Fruit fly (Drosophila melanogaster) whole organism, embryonic: ENCODE results near the gene CG5968.
A peak's percentile ranks its signal among the peaks of the same experiment; 100 is the strongest.

Experiments
- ATbp ChIP-seq: fragments of 200-800 bp; sonication (Bioruptor generic); optimal IDR thresholded peaks from 2 replicates; lab custom pipeline; 2017; ENCODE audit warnings: missing biosample characterization, mild to moderate bottlenecking, missing genetic modification characterization, missing genetic modification reagents
- CG12104 ChIP-seq: fragments of 200-800 bp; sonication (Bioruptor generic); optimal IDR thresholded peaks from 3 replicates; lab custom pipeline; 2016; ENCODE audit warnings: missing biosample characterization, missing genetic modification characterization
- CG1233 ChIP-seq: fragments of 200-800 bp; sonication (Bioruptor generic); optimal IDR thresholded peaks from 4 replicates; lab custom pipeline; 2018; ENCODE audit warnings: missing biosample characterization, mild to moderate bottlenecking, missing genetic modification characterization
- CG13424 ChIP-seq: fragments of 200-800 bp; sonication (Bioruptor generic); optimal IDR thresholded peaks from 2 replicates; lab custom pipeline; 2019; ENCODE audit warnings: missing biosample characterization, mild to moderate bottlenecking, missing genetic modification characterization, moderate library complexity
- CG14667 ChIP-seq: fragments of 200-800 bp; sonication (Bioruptor generic); IDR thresholded peaks from 2 replicates; pipeline ENCODE4 v1.3.6; 2022; ENCODE audit warnings: missing biosample characterization, missing genetic modification characterization
- CG15073 ChIP-seq: fragments of 200-800 bp; sonication (Bioruptor generic); optimal IDR thresholded peaks from 2 replicates; lab custom pipeline; 2016; ENCODE audit warnings: missing biosample characterization, missing genetic modification characterization
- CG1529 ChIP-seq: fragments of 200-800 bp; sonication (Bioruptor generic); optimal IDR thresholded peaks from 3 replicates; lab custom pipeline; 2018; ENCODE audit warnings: missing biosample characterization, missing genetic modification characterization
- CG16813 ChIP-seq: fragments of 200-800 bp; sonication (Bioruptor generic); IDR thresholded peaks from 3 replicates; pipeline ENCODE4 v1.3.6; 2022; ENCODE audit warnings: missing biosample characterization, missing genetic modification characterization; ENCODE audit not compliant: partially characterized antibody
- CG2129 ChIP-seq: fragments of 200-800 bp; sonication (Bioruptor generic); IDR thresholded peaks from 2 replicates; pipeline ENCODE4 v1.3.6; 2022; ENCODE audit warnings: missing biosample characterization, missing genetic modification characterization; ENCODE audit not compliant: partially characterized antibody
- CG2199 ChIP-seq: fragments of 200-800 bp; sonication (Bioruptor generic); IDR thresholded peaks from 3 replicates; pipeline ENCODE4 v1.3.6; 2022; ENCODE audit warnings: missing biosample characterization, missing genetic modification characterization
- CG31365 ChIP-seq: fragments of 200-800 bp; sonication (Bioruptor generic); optimal IDR thresholded peaks from 2 replicates; lab custom pipeline; 2018; ENCODE audit warnings: missing biosample characterization, mild to moderate bottlenecking, missing genetic modification characterization
- CG34422 ChIP-seq: fragments of 200-800 bp; sonication (Bioruptor generic); IDR thresholded peaks from 3 replicates; pipeline ENCODE4 v1.3.6; 2022; ENCODE audit warnings: missing biosample characterization, missing genetic modification characterization
- CG3847 ChIP-seq: fragments of 200-800 bp; sonication (Bioruptor generic); IDR thresholded peaks from 2 replicates; pipeline ENCODE4 v1.3.6; 2022; ENCODE audit warnings: missing biosample characterization, missing genetic modification characterization
- CG6765 ChIP-seq: fragments of 200-800 bp; sonication (Bioruptor generic); optimal IDR thresholded peaks from 3 replicates; lab custom pipeline; 2017; ENCODE audit warnings: missing biosample characterization, mild to moderate bottlenecking, missing genetic modification characterization
- CG7745 ChIP-seq: fragments of 200-800 bp; sonication (Bioruptor generic); optimal IDR thresholded peaks from 2 replicates; lab custom pipeline; 2018; ENCODE audit warnings: missing biosample characterization, mild to moderate bottlenecking, missing genetic modification characterization, moderate library complexity
- D19A ChIP-seq: fragments of 200-800 bp; optimal IDR thresholded peaks from 3 replicates; lab custom pipeline; 2019; ENCODE audit warnings: missing biosample characterization, mild to moderate bottlenecking, missing genetic modification characterization, moderate library complexity
- Ets65A ChIP-seq: fragments of 200-800 bp; sonication (Bioruptor generic); peaks from one replicate; lab custom pipeline; 2016; ENCODE audit warnings: missing biosample characterization, missing genetic modification characterization
- Med ChIP-seq: fragments of 200-800 bp; sonication (Bioruptor generic); peaks from one replicate; lab custom pipeline; 2016; ENCODE audit warnings: missing biosample characterization, missing genetic modification characterization, mild to moderate bottlenecking, inconsistent platforms, moderate library complexity
- NC2β ChIP-seq: fragments of 200-800 bp; sonication (Bioruptor generic); optimal IDR thresholded peaks from 2 replicates; lab custom pipeline; 2016; ENCODE audit warnings: missing biosample characterization, missing genetic modification characterization
- Oli ChIP-seq: fragments of 200-800 bp; sonication (Bioruptor generic); optimal IDR thresholded peaks from 2 replicates; lab custom pipeline; 2018; ENCODE audit warnings: missing biosample characterization, mild to moderate bottlenecking, missing genetic modification characterization, moderate library complexity
- Optix ChIP-seq: fragments of 200-800 bp; sonication (Bioruptor generic); IDR thresholded peaks from 3 replicates; pipeline ENCODE4 v1.3.6; 2022; ENCODE audit warnings: missing biosample characterization, missing genetic modification characterization
- Scr ChIP-seq: fragments of 200-800 bp; sonication (Bioruptor generic); IDR thresholded peaks from 2 replicates; pipeline ENCODE4 v1.3.6; 2022; ENCODE audit warnings: missing biosample characterization, missing genetic modification characterization; ENCODE audit not compliant: partially characterized antibody
- Taf1 ChIP-seq: fragments of 200-800 bp; sonication (Bioruptor generic); IDR thresholded peaks from 2 replicates; pipeline ENCODE4 v1.3.6; 2022; ENCODE audit warnings: missing biosample characterization, missing genetic modification characterization
- Vsx1 ChIP-seq: fragments of 200-800 bp; sonication (Bioruptor generic); optimal IDR thresholded peaks from 2 replicates; lab custom pipeline; 2017; ENCODE audit warnings: missing biosample characterization, mild to moderate bottlenecking, missing genetic modification characterization, missing genetic modification reagents
- ase ChIP-seq: fragments of 200-800 bp; sonication (Bioruptor generic); IDR thresholded peaks from 3 replicates; pipeline ENCODE4 v1.3.6; 2022; ENCODE audit warnings: missing biosample characterization, missing genetic modification characterization
- br ChIP-seq: fragments of >200 bp; optimal IDR thresholded peaks from 2 replicates; lab custom pipeline; 2017
- bsh ChIP-seq, 2 experiments: fragments of 200-800 bp; sonication (Bioruptor generic); optimal IDR thresholded peaks; 2 replicates each; lab custom pipeline; 2017 to 2018; ENCODE audit warnings: mild to moderate bottlenecking in 2 of 2, missing biosample characterization in 2 of 2, missing genetic modification characterization in 2 of 2, moderate library complexity in 1 of 2
- cg ChIP-seq: fragments of 200-800 bp; sonication (Bioruptor generic); optimal IDR thresholded peaks from 3 replicates; lab custom pipeline; 2019; ENCODE audit warnings: missing biosample characterization, mild to moderate bottlenecking, missing genetic modification characterization, moderate library complexity
- chinmo ChIP-seq: fragments of 200-800 bp; sonication (Bioruptor generic); IDR thresholded peaks from 4 replicates; pipeline ENCODE4 v1.3.6; 2022; ENCODE audit warnings: missing biosample characterization, missing genetic modification characterization; ENCODE audit not compliant: partially characterized antibody
- crol ChIP-seq: fragments of 200-800 bp; sonication (Bioruptor generic); IDR thresholded peaks from 2 replicates; pipeline ENCODE4 v1.3.6; 2022; ENCODE audit warnings: missing biosample characterization, missing genetic modification characterization
- dm ChIP-seq: fragments of 200-800 bp; sonication (Bioruptor generic); optimal IDR thresholded peaks from 3 replicates; lab custom pipeline; 2016; ENCODE audit warnings: missing biosample characterization, missing genetic modification characterization
- exex ChIP-seq: fragments of 200-800 bp; sonication (Bioruptor generic); optimal IDR thresholded peaks from 4 replicates; lab custom pipeline; 2018; ENCODE audit warnings: missing biosample characterization, mild to moderate bottlenecking, missing genetic modification characterization, moderate library complexity
- gem ChIP-seq: fragments of 200-800 bp; sonication (Bioruptor generic); optimal IDR thresholded peaks from 2 replicates; lab custom pipeline; 2019; ENCODE audit warnings: missing biosample characterization, mild to moderate bottlenecking, missing genetic modification characterization, moderate library complexity
- grn ChIP-seq: fragments of 200-800 bp; sonication (Bioruptor generic); optimal IDR thresholded peaks from 3 replicates; lab custom pipeline; 2017; ENCODE audit warnings: missing biosample characterization, missing genetic modification characterization
- mld ChIP-seq: fragments of 200-800 bp; sonication (Bioruptor generic); IDR thresholded peaks from 3 replicates; pipeline ENCODE4 v1.3.6; 2022; ENCODE audit warnings: missing biosample characterization, missing genetic modification characterization; ENCODE audit not compliant: partially characterized antibody
- nom ChIP-seq: fragments of 200-800 bp; sonication (Bioruptor generic); optimal IDR thresholded peaks from 2 replicates; lab custom pipeline; 2017; ENCODE audit warnings: missing biosample characterization, missing genetic modification characterization, mild to moderate bottlenecking, moderate library complexity, missing genetic modification reagents
- prd ChIP-seq, 3 experiments: fragments of >200 bp in 2 of 3; fragments of 200-800 bp in 1 of 3; sonication (Bioruptor generic) in 1 of 3; optimal IDR thresholded peaks in 2 of 3; IDR thresholded peaks in 1 of 3; 2 replicates in 2 of 3; 3 replicates in 1 of 3; pipeline versions ENCODE4 v1.3.6 to Lab custom; 2017 to 2022; ENCODE audit warnings: missing biosample characterization in 1 of 3, missing genetic modification characterization in 1 of 3
- pros ChIP-seq: fragments of 200-800 bp; sonication (Bioruptor generic); optimal IDR thresholded peaks from 3 replicates; lab custom pipeline; 2019; ENCODE audit warnings: missing biosample characterization, mild to moderate bottlenecking, missing genetic modification characterization, moderate library complexity
- row ChIP-seq: fragments of 200-800 bp; sonication (Bioruptor generic); IDR thresholded peaks from 3 replicates; pipeline ENCODE4 v1.3.6; 2022; ENCODE audit warnings: missing biosample characterization, missing genetic modification characterization
- salm ChIP-seq: fragments of 200-800 bp; sonication (Bioruptor generic); optimal IDR thresholded peaks from 2 replicates; lab custom pipeline; 2018; ENCODE audit warnings: missing biosample characterization, mild to moderate bottlenecking, missing genetic modification characterization
- slbo ChIP-seq: fragments of 200-800 bp; sonication (Bioruptor generic); IDR thresholded peaks from 2 replicates; pipeline ENCODE4 v1.3.6; 2022; ENCODE audit warnings: missing biosample characterization, missing genetic modification characterization
- slp2 ChIP-seq: fragments of 200-800 bp; sonication (Bioruptor generic); optimal IDR thresholded peaks from 2 replicates; lab custom pipeline; 2016; ENCODE audit warnings: missing biosample characterization, missing genetic modification characterization
- stwl ChIP-seq: fragments of 200-800 bp; sonication (Bioruptor generic); optimal IDR thresholded peaks from 3 replicates; lab custom pipeline; 2018; ENCODE audit warnings: missing biosample characterization, mild to moderate bottlenecking, missing genetic modification characterization, moderate library complexity
- sug ChIP-seq: fragments of 200-800 bp; optimal IDR thresholded peaks from 2 replicates; lab custom pipeline; 2019; ENCODE audit warnings: missing biosample characterization, mild to moderate bottlenecking, missing genetic modification characterization, moderate library complexity
- zfh1 ChIP-seq: fragments of 200-800 bp; sonication (Bioruptor generic); IDR thresholded peaks from 3 replicates; pipeline ENCODE4 v1.3.6; 2022; ENCODE audit warnings: missing biosample characterization, missing genetic modification characterization

CG5968 gene

dm6 chr2L:16519582-16520474 is 29.9 kb downstream of the CG5968 start (continued):
- no peak for TF ChIP-seq CG31365 (tag; lab: Kevin White, UChicago)
- TF ChIP-seq prd (optimal IDR thresholded peaks at IDR 0.05; lab: Kevin White, UChicago), result no peak
- peak; percentile 42; the same call in 1 of the 3 replicates for TF ChIP-seq prd (GFP tag; IDR thresholded peaks at IDR 0.05; lab: Robert Waterston, UW)
- TF ChIP-seq ATbp (GFP tag; lab: Kevin White, UChicago), result peak; percentile 69
- peak; percentile 6 for TF ChIP-seq CG12104 (GFP tag; lab: Kevin White, UChicago)
- TF ChIP-seq salm, result no peak
- peak; percentile 87 for TF ChIP-seq row (GFP tag; lab: Robert Waterston, UW)
- peak; percentile 71 for TF ChIP-seq gem (tag; lab: Kevin White, UChicago)
- peak; percentile 4; the same call in 1 of the 2 replicates for TF ChIP-seq slbo
- TF ChIP-seq br (lab: Kevin White, UChicago), result no peak
- TF ChIP-seq NC2β (GFP tag; lab: Kevin White, UChicago), result peak; percentile 20

- 0 out of 3 replicates have a peak, but pooled peaks have one; percentile 12 for TF ChIP-seq zfh1 (GFP tag; lab: Robert Waterston, UW)
- TF ChIP-seq sug (tag; lab: Kevin White, UChicago), result peak; percentile 34
- TF ChIP-seq ase (GFP tag; lab: Robert Waterston, UW), result no peak
- peak; percentile 91 for TF ChIP-seq CG7745
- TF ChIP-seq nom (GFP tag; lab: Kevin White, UChicago), result peak; percentile 87
- peak; percentile 78 for TF ChIP-seq exex (tag; lab: Kevin White, UChicago)
- peak; percentile 31 for TF ChIP-seq cg (GFP tag; lab: Kevin White, UChicago)
- peak; percentile 72 for TF ChIP-seq Med (GFP tag; lab: Kevin White, UChicago)
- TF ChIP-seq D19A (tag; lab: Kevin White, UChicago), result peak; percentile 20
- no peak for TF ChIP-seq Optix (GFP tag; lab: Robert Waterston, UW)
- peak; percentile 71 for TF ChIP-seq grn (GFP tag; lab: Kevin White, UChicago)
- no peak for TF ChIP-seq CG2129 (GFP tag; lab: Robert Waterston, UW)
- TF ChIP-seq pros (GFP tag; lab: Kevin White, UChicago), result no peak
- peak in 1 of 2 experiments; percentile 20 for TF ChIP-seq bsh (GFP tag; optimal IDR thresholded peaks at IDR 0.05; lab: Kevin White, UChicago)
- no peak for TF ChIP-seq Scr (GFP tag; lab: Robert Waterston, UW)
- TF ChIP-seq Ets65A, result peak; percentile 24
- TF ChIP-seq CG13424, result no peak
- TF ChIP-seq crol, result peak; percentile 12; the same call in 1 of the 2 replicates
- TF ChIP-seq Vsx1 (GFP tag; lab: Kevin White, UChicago), result peak; percentile 49
- TF ChIP-seq, all 482 proteins: peak for 13
Observed at dm6 chr2L:16511277-16511678, 38.5 kb downstream of the CG5968 start.

dm6 chr2L:16507682-16508269 is 42.0 kb downstream of the CG5968 start:
- no peak for TF ChIP-seq CG15073 (GFP tag; lab: Kevin White, UChicago)
- TF ChIP-seq CG1529, result no peak
- peak; percentile 65 for TF ChIP-seq CG16813 (GFP tag; lab: Robert Waterston, UW)
- TF ChIP-seq CG1233, result no peak
- TF ChIP-seq Oli (tag; lab: Kevin White, UChicago), result no peak
- no peak for TF ChIP-seq mld (GFP tag; lab: Robert Waterston, UW)
- no peak for TF ChIP-seq Taf1 (GFP tag; lab: Robert Waterston, UW)
- TF ChIP-seq dm (GFP tag; lab: Kevin White, UChicago), result no peak
- no peak for TF ChIP-seq CG2199
- no peak for TF ChIP-seq slp2 (GFP tag; lab: Kevin White, UChicago)
- no peak for TF ChIP-seq CG34422 (GFP tag; lab: Robert Waterston, UW)
- peak; percentile 36; the same call in 1 of the 2 replicates for TF ChIP-seq CG3847 (GFP tag; lab: Robert Waterston, UW)
- peak; percentile 94 for TF ChIP-seq stwl (tag; lab: Kevin White, UChicago)
- no peak for TF ChIP-seq CG14667 (GFP tag; lab: Robert Waterston, UW)
- peak; percentile 34; the same call in 1 of the 4 replicates for TF ChIP-seq chinmo (GFP tag; lab: Robert Waterston, UW)
- TF ChIP-seq CG6765 (GFP tag; lab: Kevin White, UChicago), result no peak
